2 worm cellular contexts compared by ENCODE assay signal in genomic region chrIV:8260848-8261638, ce11.
TF ChIP-seq lines count a peak whose summit lies in the region.

Gene vit-6 (plus strand): TSS chrIV:8261157.

TF ChIP-seq in whole organism, L4 larva, 104 proteins besides CTCF, POLR2A, EP300 and RAD21:
- TF ChIP-seq hlh-30 (tag; optimal IDR thresholded peaks at IDR 0.05; lab: Kevin White, UChicago; ENCODE audit: insufficient read depth): no peak
- TF ChIP-seq lin-13 (GFP tag; optimal IDR thresholded peaks at IDR 0.05; lab: Kevin White, UChicago): no peak
- no peak for TF ChIP-seq lin-15B (tag; optimal IDR thresholded peaks at IDR 0.05; lab: Kevin White, UChicago)
- TF ChIP-seq aha-1 (tag; lab: Kevin White, UChicago): peak; percentile 21
- TF ChIP-seq daf-16 (GFP tag; optimal IDR thresholded peaks at IDR 0.05; lab: Kevin White, UChicago): peak in 1 of 2 experiments; percentile 11
- no peak for TF ChIP-seq daf-16 (tag; optimal IDR thresholded peaks at IDR 0.05; lab: Kevin White, UChicago)
- peak; percentile 44 for TF ChIP-seq hlh-11 (tag; optimal IDR thresholded peaks at IDR 0.05; lab: Kevin White, UChicago)
- peak; percentile 69 for TF ChIP-seq set-16 (GFP tag; IDR thresholded peaks at IDR 0.05; lab: Robert Waterston, UW)
- TF ChIP-seq mxl-2 (GFP tag; conservative IDR thresholded peaks at IDR 0.05; lab: Robert Waterston, UW): 0 out of 2 replicates have a peak, but pooled peaks have one; percentile 17
- TF ChIP-seq dmd-6 (GFP tag; IDR thresholded peaks at IDR 0.05; lab: Robert Waterston, UW): peak; percentile 95
- TF ChIP-seq Y75B8A.6 (GFP tag; IDR thresholded peaks at IDR 0.05; lab: Robert Waterston, UW): 0 out of 2 replicates have a peak, but pooled peaks have one; percentile 66
- TF ChIP-seq pqm-1 (tag; optimal IDR thresholded peaks at IDR 0.05; lab: Kevin White, UChicago): no peak
- TF ChIP-seq ctbp-1 (GFP tag; IDR thresholded peaks at IDR 0.05; lab: Robert Waterston, UW): 0 out of 2 replicates have a peak, but pooled peaks have one; percentile 14
- no peak for TF ChIP-seq hif-1 (tag; optimal IDR thresholded peaks at IDR 0.05; lab: Kevin White, UChicago)
- TF ChIP-seq daf-8 (GFP tag; IDR thresholded peaks at IDR 0.05; lab: Robert Waterston, UW): 0 out of 2 replicates have a peak, but pooled peaks have one; percentile 70
- TF ChIP-seq hmg-1.1 (GFP tag; IDR thresholded peaks at IDR 0.05; lab: Robert Waterston, UW): no peak
- TF ChIP-seq zfp-3 (GFP tag; conservative IDR thresholded peaks at IDR 0.05; lab: Robert Waterston, UW): peak; percentile 73
- TF ChIP-seq nhr-48 (tag; optimal IDR thresholded peaks at IDR 0.05; lab: Kevin White, UChicago): peak; percentile 69
- TF ChIP-seq lin-38 (GFP tag; IDR thresholded peaks at IDR 0.05; lab: Robert Waterston, UW): peak; percentile 47
- 0 out of 2 replicates have a peak, but pooled peaks have one; percentile 10 for TF ChIP-seq dmd-8 (GFP tag; IDR thresholded peaks at IDR 0.05; lab: Robert Waterston, UW)
- TF ChIP-seq mdt-29 (GFP tag; IDR thresholded peaks at IDR 0.05; lab: Robert Waterston, UW): peak; percentile 34; the same call in 1 of the 2 replicates
- no peak for TF ChIP-seq Y105C5A.15 (GFP tag; IDR thresholded peaks at IDR 0.05; lab: Robert Waterston, UW)
- TF ChIP-seq nhr-111 (GFP tag; optimal IDR thresholded peaks at IDR 0.05; lab: Kevin White, UChicago): no peak
- TF ChIP-seq ama-1 (optimal IDR thresholded peaks at IDR 0.05; lab: Kevin White, UChicago): peak; percentile 36
- no peak for TF ChIP-seq nhr-28 (tag; optimal IDR thresholded peaks at IDR 0.05; lab: Kevin White, UChicago)
- TF ChIP-seq egl-43 (GFP tag; IDR thresholded peaks at IDR 0.05; lab: Robert Waterston, UW): peak; percentile 59; the same call in 1 of the 2 replicates
- peak; percentile 15 for TF ChIP-seq dve-1 (tag; optimal IDR thresholded peaks at IDR 0.05; lab: Kevin White, UChicago; ENCODE audit: insufficient read depth)
- no peak for TF ChIP-seq F44E2.7 (GFP tag; IDR thresholded peaks at IDR 0.05; lab: Robert Waterston, UW)
- 0 out of 2 replicates have a peak, but pooled peaks have one; percentile 41 for TF ChIP-seq pha-4 (GFP tag; IDR thresholded peaks at IDR 0.05; lab: Robert Waterston, UW)
- TF ChIP-seq pha-4 (tag; optimal IDR thresholded peaks at IDR 0.05; lab: Kevin White, UChicago): no peak
- TF ChIP-seq tra-1 (GFP tag; IDR thresholded peaks at IDR 0.05; lab: Robert Waterston, UW): peak; percentile 62; the same call in 1 of the 2 replicates

TF ChIP-seq in whole organism, young adult, 124 proteins besides CTCF, POLR2A, EP300 and RAD21:
- TF ChIP-seq unc-62 (GFP tag; optimal IDR thresholded peaks at IDR 0.05; lab: Kevin White, UChicago) (peak; percentile 91), sea-2 (GFP tag; IDR thresholded peaks at IDR 0.05; lab: Robert Waterston, UW) (0 out of 2 replicates have a peak, but pooled peaks have one; percentile 12), lag-1 (GFP tag; IDR thresholded peaks at IDR 0.05; lab: Robert Waterston, UW) (no peak), egl-18 (GFP tag; IDR thresholded peaks at IDR 0.05; lab: Robert Waterston, UW) (no peak), Y53G8AR.9 (GFP tag; conservative IDR thresholded peaks at IDR 0.05; lab: Robert Waterston, UW) (peak; percentile 58; the same call in 1 of the 2 replicates), cebp-2 (GFP tag; IDR thresholded peaks at IDR 0.05; lab: Robert Waterston, UW) (0 out of 2 replicates have a peak, but pooled peaks have one; percentile 36), tlf-1 (GFP tag; optimal IDR thresholded peaks at IDR 0.05; lab: Kevin White, UChicago) (no peak), ZK185.1 (tag; optimal IDR thresholded peaks at IDR 0.05; lab: Kevin White, UChicago; ENCODE audit: poor library complexity, severe bottlenecking) (peak; percentile 30), F52B5.7 (tag; optimal IDR thresholded peaks at IDR 0.05; lab: Kevin White, UChicago) (peak; percentile 63), tbp1 (GFP tag; optimal IDR thresholded peaks at IDR 0.05; lab: Kevin White, UChicago) (peak; percentile 24), repo-1 (tag; optimal IDR thresholded peaks at IDR 0.05; lab: Kevin White, UChicago) (peak; percentile 33), Y79H2A.3 (GFP tag; conservative IDR thresholded peaks at IDR 0.05; lab: Robert Waterston, UW) (no peak), B0035.1 (tag; optimal IDR thresholded peaks at IDR 0.05; lab: Kevin White, UChicago) (no peak), let-607 (tag; optimal IDR thresholded peaks at IDR 0.05; lab: Kevin White, UChicago) (peak; percentile 73 to 78), ztf-6 (GFP tag; IDR thresholded peaks at IDR 0.05; lab: Robert Waterston, UW) (no peak), attf-6 (GFP tag; IDR thresholded peaks at IDR 0.05; lab: Robert Waterston, UW) (peak; percentile 30; the same call in 1 of the 2 replicates), sdz-38 (tag; optimal IDR thresholded peaks at IDR 0.05; lab: Kevin White, UChicago) (no peak), fkh-3 (tag; optimal IDR thresholded peaks at IDR 0.05; lab: Kevin White, UChicago) (peak; percentile 24), nhr-80 (tag; optimal IDR thresholded peaks at IDR 0.05; lab: Kevin White, UChicago) (peak; percentile 82), F57C9.4 (tag; optimal IDR thresholded peaks at IDR 0.05; lab: Kevin White, UChicago) (no peak), hmg-20 (GFP tag; IDR thresholded peaks at IDR 0.05; lab: Robert Waterston, UW) (no peak), pbrm-1 (GFP tag; IDR thresholded peaks at IDR 0.05; lab: Robert Waterston, UW) (0 out of 2 replicates have a peak, but pooled peaks have one; percentile 10), madf-10 (tag; optimal IDR thresholded peaks at IDR 0.05; lab: Kevin White, UChicago) (peak; percentile 39), atf-7 (tag; optimal IDR thresholded peaks at IDR 0.05; lab: Kevin White, UChicago) (peak; percentile 20), ztf-22 (GFP tag; optimal IDR thresholded peaks at IDR 0.05; lab: Kevin White, UChicago) (peak; percentile 8), Y95B8A.8 (GFP tag; IDR thresholded peaks at IDR 0.05; lab: Robert Waterston, UW) (0 out of 2 replicates have a peak, but pooled peaks have one; percentile 27), ztf-3 (GFP tag; optimal IDR thresholded peaks at IDR 0.05; lab: Kevin White, UChicago) (no peak), gei-17 (GFP tag; optimal IDR thresholded peaks at IDR 0.05; lab: Kevin White, UChicago) (no peak), ets-4 (GFP tag; optimal IDR thresholded peaks at IDR 0.05; lab: Kevin White, UChicago) (peak; percentile 6), rcor-1 (GFP tag; IDR thresholded peaks at IDR 0.05; lab: Robert Waterston, UW) (0 out of 2 replicates have a peak, but pooled peaks have one; percentile 23), Y56A3A.18 (GFP tag; IDR thresholded peaks at IDR 0.05; lab: Robert Waterston, UW) (peak; percentile 66), B0336.3 (GFP tag; IDR thresholded peaks at IDR 0.05; lab: Robert Waterston, UW) (peak; percentile 63), aptf-2 (GFP tag; conservative IDR thresholded peaks at IDR 0.05; lab: Robert Waterston, UW) (no peak), lin-35 (GFP tag; optimal IDR thresholded peaks at IDR 0.05; lab: Kevin White, UChicago) (no peak), dpff-1 (tag; optimal IDR thresholded peaks at IDR 0.05; lab: Kevin White, UChicago) (peak; percentile 45), hmg-1.2 (GFP tag; IDR thresholded peaks at IDR 0.05; lab: Robert Waterston, UW) (peak; percentile 37; the same call in 1 of the 2 replicates), let-526 (GFP tag; IDR thresholded peaks at IDR 0.05; lab: Robert Waterston, UW) (0 out of 2 replicates have a peak, but pooled peaks have one; percentile 44), lin-40 (tag; optimal IDR thresholded peaks at IDR 0.05; lab: Kevin White, UChicago) (peak; percentile 15)

Comparison
In these comparisons a context has a peak if more than half of its experiments do, and no peak if none do; other contexts are left out.
1. Of the 7 proteins assayed by ChIP-seq in both whole organism, young adult and whole organism, L4 larva: peak only in whole organism, young adult: unc-62; only in whole organism, L4 larva: ama-1; in both: none; in neither: 4; mixed calls (peak in some experiments, not most) for 1.